Worm (Caenorhabditis elegans) whole organism, L1 larva: ENCODE data around the gene R05G6.9.

Experiments used
- C16A3.4 ChIP-seq: fragments of 150-350 bp; optimal IDR thresholded peaks from 2 replicates; lab custom pipeline; 2014; ENCODE audit warnings: missing biosample characterization, missing genetic modification characterization
- Y116A8C.19 ChIP-seq: sonication (generic microtip); optimal IDR thresholded peaks from 2 replicates; lab custom pipeline; 2016; ENCODE audit warnings: missing compliant biosample characterization, missing genetic modification characterization, borderline replicate concordance
- aha-1 ChIP-seq: fragments of 150-350 bp; optimal IDR thresholded peaks from 2 replicates; lab custom pipeline; 2014; ENCODE audit warnings: missing biosample characterization, missing genetic modification characterization
- dsc-1 ChIP-seq: sonication (generic microtip); optimal IDR thresholded peaks from 2 replicates; lab custom pipeline; 2016; ENCODE audit warnings: mild to moderate bottlenecking, missing genetic modification characterization, missing compliant biosample characterization
- efl-1 ChIP-seq, 4 experiments: fragments of 150-350 bp; optimal IDR thresholded peaks in 3 of 4; peaks in 1 of 4; 1 replicate in 1 of 4; 2 replicates in 3 of 4; lab custom pipeline; 2014; ENCODE audit warnings: missing biosample characterization in 2 of 4, missing genetic modification characterization in 2 of 4, missing genetic modification reagents in 2 of 4
- efl-3 ChIP-seq: fragments of 200-800 bp; sonication (Bioruptor generic); optimal IDR thresholded peaks from 2 replicates; lab custom pipeline; 2018; ENCODE audit warnings: mild to moderate bottlenecking, missing genetic modification characterization, missing compliant biosample characterization
- egl-13 ChIP-seq: sonication (generic microtip); optimal IDR thresholded peaks from 2 replicates; lab custom pipeline; 2016; ENCODE audit warnings: missing genotype, missing genetic modification reagents, missing genetic modification characterization, missing compliant biosample characterization
- egl-27 ChIP-seq, 2 experiments: fragments of 150-350 bp in 1 of 2; sonication (generic microtip); optimal IDR thresholded peaks; 3 replicates each; lab custom pipeline; 2017 to 2018; ENCODE audit warnings: missing biosample characterization in 2 of 2, missing genetic modification characterization in 2 of 2, missing genetic modification reagents in 2 of 2
- elt-2 ChIP-seq: sonication (generic microtip); optimal IDR thresholded peaks from 2 replicates; lab custom pipeline; 2016; ENCODE audit warnings: missing genetic modification characterization, mild to moderate bottlenecking, inconsistent platforms, missing compliant biosample characterization, missing genetic modification reagents
- ets-5 ChIP-seq: fragments of 200-800 bp; sonication (Bioruptor generic); IDR thresholded peaks from 2 replicates; pipeline ENCODE4 v1.3.6; 2022; ENCODE audit warnings: missing genetic modification characterization, missing compliant biosample characterization
- fkh-4 ChIP-seq: sonication (generic microtip); optimal IDR thresholded peaks from 2 replicates; lab custom pipeline; 2016; ENCODE audit warnings: missing compliant biosample characterization, missing genetic modification characterization, borderline replicate concordance
- fkh-8 ChIP-seq: sonication (generic microtip); optimal IDR thresholded peaks from 2 replicates; lab custom pipeline; 2016; ENCODE audit warnings: mild to moderate bottlenecking, missing genetic modification characterization, missing compliant biosample characterization
- irx-1 ChIP-seq: sonication (generic microtip); optimal IDR thresholded peaks from 2 replicates; lab custom pipeline; 2016; ENCODE audit warnings: missing genetic modification characterization, missing compliant biosample characterization
- jun-1 ChIP-seq: fragments of 150-350 bp; optimal IDR thresholded peaks from 2 replicates; lab custom pipeline; 2014; ENCODE audit warnings: missing biosample characterization, missing genetic modification reagents, missing genetic modification characterization
- lin-14 ChIP-seq: fragments of 200-800 bp; sonication (Bioruptor generic); optimal IDR thresholded peaks from 2 replicates; lab custom pipeline; 2018; ENCODE audit warnings: mild to moderate bottlenecking, missing genetic modification characterization, moderate library complexity, missing compliant biosample characterization
- lin-35 ChIP-seq, 2 experiments: fragments of 150-350 bp; optimal IDR thresholded peaks; 2 replicates each; lab custom pipeline; 2014; ENCODE audit warnings: missing biosample characterization in 2 of 2, missing genetic modification characterization in 2 of 2, missing genetic modification reagents in 2 of 2
- lsy-2 ChIP-seq, 2 experiments: fragments of 150-350 bp; optimal IDR thresholded peaks; 2 replicates each; lab custom pipeline; 2014; ENCODE audit warnings: missing biosample characterization in 2 of 2, missing genetic modification characterization in 2 of 2
- mab-9 ChIP-seq: fragments of 200-800 bp; sonication (Bioruptor generic); IDR thresholded peaks from 2 replicates; pipeline ENCODE4 v1.3.6; 2022; ENCODE audit warnings: missing genetic modification reagents, missing genetic modification characterization, missing compliant biosample characterization
- mdl-1 ChIP-seq, 2 experiments: fragments of 150-350 bp; optimal IDR thresholded peaks; 2 replicates each; lab custom pipeline; 2014 to 2017; ENCODE audit warnings: missing biosample characterization in 2 of 2, missing genetic modification characterization in 2 of 2, inconsistent platforms in 1 of 2
- mef-2 ChIP-seq: fragments of 150-350 bp; optimal IDR thresholded peaks from 2 replicates; lab custom pipeline; 2014; ENCODE audit warnings: missing biosample characterization, missing genetic modification characterization
- nhr-12 ChIP-seq: sonication (generic microtip); optimal IDR thresholded peaks from 2 replicates; lab custom pipeline; 2017; ENCODE audit warnings: missing biosample characterization, missing genetic modification characterization
- nhr-19 ChIP-seq: fragments of 200-800 bp; sonication (Bioruptor generic); conservative IDR thresholded peaks from 2 replicates; pipeline ENCODE4 v1.3.6; 2022; ENCODE audit warnings: missing genetic modification characterization, missing compliant biosample characterization
- nhr-20 ChIP-seq: sonication (generic microtip); optimal IDR thresholded peaks from 2 replicates; lab custom pipeline; 2016; ENCODE audit warnings: mild to moderate bottlenecking, missing genetic modification characterization, missing compliant biosample characterization
- nhr-237 ChIP-seq: fragments of 150-350 bp; optimal IDR thresholded peaks from 2 replicates; lab custom pipeline; 2014; ENCODE audit warnings: missing biosample characterization, missing genetic modification characterization
- nhr-28 ChIP-seq: fragments of 150-350 bp; optimal IDR thresholded peaks from 2 replicates; lab custom pipeline; 2014; ENCODE audit warnings: missing biosample characterization, missing genetic modification characterization
- nhr-47 ChIP-seq: sonication (generic microtip); optimal IDR thresholded peaks from 2 replicates; lab custom pipeline; 2016; ENCODE audit warnings: mild to moderate bottlenecking, missing genetic modification characterization, moderate library complexity, missing compliant biosample characterization
- nhr-76 ChIP-seq: sonication (generic microtip); optimal IDR thresholded peaks from 2 replicates; lab custom pipeline; 2017; ENCODE audit warnings: missing biosample characterization, missing genetic modification characterization
- nhr-84 ChIP-seq: sonication (generic microtip); optimal IDR thresholded peaks from 2 replicates; lab custom pipeline; 2017; ENCODE audit warnings: missing biosample characterization, missing genetic modification characterization
- pag-3 ChIP-seq: sonication (generic microtip); optimal IDR thresholded peaks from 2 replicates; lab custom pipeline; 2017; ENCODE audit warnings: missing genetic modification characterization, mild to moderate bottlenecking, missing compliant biosample characterization, antibody characterized with exemption, borderline replicate concordance; ENCODE audit not compliant: insufficient read depth
- pqm-1 ChIP-seq: sonication (generic microtip); optimal IDR thresholded peaks from 3 replicates; lab custom pipeline; 2017; ENCODE audit warnings: missing biosample characterization, missing genetic modification characterization
- skn-1 ChIP-seq: fragments of 150-350 bp; optimal IDR thresholded peaks from 2 replicates; lab custom pipeline; 2014; ENCODE audit warnings: missing biosample characterization, missing genetic modification characterization
- snpc-4 ChIP-seq: fragments of 150-350 bp; optimal IDR thresholded peaks from 2 replicates; lab custom pipeline; 2014; ENCODE audit warnings: missing biosample characterization, missing genetic modification characterization
- snu-23 ChIP-seq: sonication (generic microtip); optimal IDR thresholded peaks from 2 replicates; lab custom pipeline; 2016; ENCODE audit warnings: missing genetic modification characterization, missing compliant biosample characterization
- sptf-1 ChIP-seq: fragments of 150-350 bp; optimal IDR thresholded peaks from 2 replicates; lab custom pipeline; 2014; ENCODE audit warnings: missing biosample characterization, missing genetic modification characterization
- sup-37 ChIP-seq: fragments of 200-800 bp; sonication (Bioruptor generic); optimal IDR thresholded peaks from 2 replicates; lab custom pipeline; 2018; ENCODE audit warnings: mild to moderate bottlenecking, missing genetic modification characterization, missing compliant biosample characterization
- unc-30 ChIP-seq: sonication (generic microtip); optimal IDR thresholded peaks from 2 replicates; lab custom pipeline; 2017; ENCODE audit warnings: missing biosample characterization, missing genetic modification characterization
- zag-1 ChIP-seq: fragments of 150-350 bp; optimal IDR thresholded peaks from 2 replicates; lab custom pipeline; 2014; ENCODE audit warnings: missing biosample characterization, missing genetic modification characterization

R05G6.9 gene

DNA sequence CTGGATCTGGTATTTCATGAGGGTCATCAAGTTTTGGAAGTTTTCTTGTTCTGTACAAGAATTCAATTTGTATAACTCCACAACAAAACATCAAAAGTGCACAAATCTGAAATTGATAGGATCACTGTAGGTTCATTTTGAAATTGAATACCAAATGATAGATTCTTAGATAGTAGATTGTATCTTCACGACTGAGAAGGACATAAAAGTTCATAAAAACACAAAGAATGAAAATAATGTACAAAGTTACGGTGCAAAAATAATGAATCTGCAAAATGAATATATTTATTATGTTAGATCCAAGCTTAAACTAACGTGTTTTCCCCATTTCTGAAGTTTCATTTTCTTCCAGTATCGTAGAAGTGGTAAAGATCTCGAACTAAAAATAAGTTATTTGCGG lies 15.1 kb downstream of the R05G6.9 start:
- TF ChIP-seq ets-5 (GFP tag; lab: Robert Waterston, UW) = no peak
- no peak for TF ChIP-seq nhr-237
- no peak for TF ChIP-seq nhr-47 (tag; lab: Kevin White, UChicago)
- no peak for TF ChIP-seq irx-1 (tag; lab: Kevin White, UChicago)
- TF ChIP-seq efl-1 (optimal IDR thresholded peaks at IDR 0.05; lab: Kevin White, UChicago) = no peak
- peak in 1 of 2 experiments; percentile 82 for TF ChIP-seq efl-1 (GFP tag; optimal IDR thresholded peaks at IDR 0.05 in 1 of 2; lab: Kevin White, UChicago)
- TF ChIP-seq dsc-1 (tag; lab: Kevin White, UChicago) = no peak
- no peak for TF ChIP-seq sup-37 (GFP tag; lab: Kevin White, UChicago)
- TF ChIP-seq, all 84 proteins: peak for 1

DNA sequence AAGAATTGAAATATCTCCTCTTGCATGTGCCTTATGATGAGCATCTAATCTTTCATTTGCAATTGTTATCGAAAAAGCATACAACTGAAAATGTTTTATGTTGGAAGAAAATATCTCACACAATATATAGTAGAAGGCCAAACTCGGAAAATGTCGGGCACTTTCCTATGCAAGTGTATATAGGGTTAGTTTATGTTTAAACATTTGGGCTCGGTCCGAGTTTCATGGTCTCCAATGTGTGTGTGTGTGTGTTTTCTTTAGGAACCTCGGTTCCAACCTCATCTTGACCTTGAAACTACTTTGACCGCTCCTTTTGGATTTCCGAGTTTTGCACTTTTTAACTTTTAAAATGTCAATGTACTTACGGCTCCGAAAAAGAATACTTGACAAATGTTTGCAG lies 16.8 kb downstream of the R05G6.9 start:
- TF ChIP-seq snpc-4 (tag; lab: Kevin White, UChicago) (peak; percentile 84), efl-1 (optimal IDR thresholded peaks at IDR 0.05; lab: Kevin White, UChicago) (no peak), efl-1 (GFP tag; optimal IDR thresholded peaks at IDR 0.05 in 1 of 2; lab: Kevin White, UChicago) (peak in 1 of 2 experiments; percentile 61), nhr-28 (tag; lab: Kevin White, UChicago) (no peak)

DNA sequence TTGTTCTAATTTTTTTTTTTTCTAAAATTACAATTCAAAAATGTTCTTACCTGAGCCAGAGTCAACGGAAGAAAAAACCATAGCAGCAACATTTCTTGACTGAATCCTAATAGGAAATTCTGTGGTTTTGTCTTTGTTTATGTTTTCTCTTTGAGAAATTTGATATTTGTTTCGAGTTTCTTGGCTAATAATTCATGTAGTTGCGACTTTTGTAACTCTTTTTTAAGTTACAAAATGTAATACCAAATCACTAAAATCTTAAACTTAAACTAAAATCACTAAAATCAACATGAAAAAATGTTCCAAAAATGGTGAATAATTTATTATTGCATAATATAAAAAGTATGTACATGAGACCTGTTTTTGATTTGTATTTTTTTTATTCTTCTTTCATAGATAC lies 18.3 kb downstream of the R05G6.9 start, which contains the start of gene egas-4:
Gene egas-4 (minus strand): TSS at position 101 of the 400 bp plus-strand sequence.
- TF ChIP-seq nhr-76 (tag; lab: Kevin White, UChicago) (no peak), lsy-2 (tag; optimal IDR thresholded peaks at IDR 0.05; lab: Kevin White, UChicago) (no peak), egl-13 (no peak), nhr-12 (tag; lab: Kevin White, UChicago) (no peak), nhr-84 (tag; lab: Kevin White, UChicago) (no peak), egl-27 (tag; optimal IDR thresholded peaks at IDR 0.05; lab: Kevin White, UChicago) (no peak), mef-2 (tag; lab: Kevin White, UChicago) (no peak), pqm-1 (tag; lab: Kevin White, UChicago) (no peak), mab-9 (GFP tag; lab: Robert Waterston, UW) (no peak)

DNA sequence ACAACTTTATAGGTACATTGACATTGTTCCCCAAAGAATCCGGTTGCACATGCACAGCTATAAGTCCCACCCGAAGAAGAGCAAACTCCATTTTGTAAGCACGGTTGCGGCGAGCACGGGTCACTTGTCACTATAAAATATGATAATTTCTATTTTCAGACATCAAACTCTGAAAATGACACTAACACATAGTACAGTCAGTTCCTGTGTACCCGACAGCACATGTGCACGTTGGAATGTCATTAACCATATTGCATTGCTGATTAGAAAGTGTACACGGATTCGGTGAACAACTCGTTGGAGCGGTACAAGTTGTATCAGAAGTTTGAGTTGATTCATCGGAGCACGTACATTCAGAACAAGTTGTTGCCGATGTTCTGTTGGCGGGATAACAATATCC lies 18.9 kb downstream of the R05G6.9 start:
- TF ChIP-seq nhr-20 (tag; lab: Kevin White, UChicago) = peak; percentile 4
- TF ChIP-seq jun-1 (tag; lab: Kevin White, UChicago) = no peak
- TF ChIP-seq elt-2 (tag; lab: Kevin White, UChicago) = peak; percentile 28

DNA sequence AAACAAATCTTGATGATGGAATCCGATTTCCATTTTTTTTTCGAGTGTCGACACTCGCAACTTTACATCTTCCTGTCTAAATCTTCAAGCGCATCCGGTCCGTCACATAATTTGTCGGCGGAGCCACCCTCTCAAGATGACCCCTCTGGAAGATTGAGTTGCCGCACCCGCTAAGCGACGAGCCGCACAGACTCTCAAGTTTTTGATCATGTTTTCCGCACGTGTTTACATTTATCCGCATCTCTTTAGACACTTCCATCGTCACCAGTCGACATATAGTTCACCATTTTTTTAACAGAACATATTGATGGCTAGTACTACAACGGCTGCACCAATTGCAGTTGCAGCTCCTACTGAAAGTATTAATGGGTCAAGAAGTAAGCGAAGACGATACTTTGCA lies 24.6 kb downstream of the R05G6.9 start, which contains the start of gene F55G1.1:
Gene F55G1.1 (plus strand): TSS at position 301 of the 400 bp plus-strand sequence.
- TF ChIP-seq nhr-19 (GFP tag; lab: Robert Waterston, UW) = no peak
- TF ChIP-seq skn-1 (tag; lab: Kevin White, UChicago) = no peak
- TF ChIP-seq sptf-1 (tag; lab: Kevin White, UChicago) = no peak
- no peak for TF ChIP-seq Y116A8C.19 (tag; lab: Kevin White, UChicago)
- no peak for TF ChIP-seq fkh-8
- TF ChIP-seq snu-23 (GFP tag; lab: Kevin White, UChicago) = no peak
- TF ChIP-seq pag-3 (tag; lab: Kevin White, UChicago) = no peak

DNA sequence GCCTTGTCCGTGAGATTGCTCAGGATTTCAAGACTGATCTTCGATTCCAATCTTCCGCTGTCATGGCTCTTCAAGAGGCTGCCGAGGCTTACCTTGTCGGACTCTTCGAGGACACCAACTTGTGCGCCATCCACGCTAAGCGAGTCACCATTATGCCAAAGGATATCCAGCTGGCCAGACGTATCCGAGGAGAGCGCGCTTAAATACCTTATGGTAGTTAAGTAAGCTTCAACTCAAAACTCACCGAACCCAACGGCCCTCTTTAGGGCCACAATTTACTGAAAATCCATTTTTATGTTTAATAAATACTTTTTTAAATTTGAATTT lies 27.6 kb downstream of the R05G6.9 start:
- no peak for TF ChIP-seq unc-30 (tag; lab: Kevin White, UChicago)
- no peak for TF ChIP-seq lin-14 (GFP tag; lab: Kevin White, UChicago)
- TF ChIP-seq lin-35 (GFP tag; optimal IDR thresholded peaks at IDR 0.05; lab: Kevin White, UChicago) = no peak
- TF ChIP-seq fkh-4 = no peak
- TF ChIP-seq fkh-8 = no peak
- no peak for TF ChIP-seq aha-1 (tag; lab: Kevin White, UChicago)
- TF ChIP-seq C16A3.4 (tag; lab: Kevin White, UChicago) = no peak
- no peak for TF ChIP-seq zag-1 (tag; lab: Kevin White, UChicago)
- no peak for TF ChIP-seq nhr-237
- no peak for TF ChIP-seq mdl-1 (tag; optimal IDR thresholded peaks at IDR 0.05; lab: Kevin White, UChicago)
- TF ChIP-seq efl-3 (GFP tag; lab: Kevin White, UChicago) = no peak
